Worm (Caenorhabditis elegans) whole organism, L1 larva: Measurements from ENCODE around the gene wago-5.
A peak's percentile ranks its signal among the peaks of the same experiment; 100 is the strongest.

Experiments
- C04F5.9 ChIP-seq: sonication (generic microtip); optimal IDR thresholded peaks from 2 replicates; lab custom pipeline; 2016; ENCODE audit warnings: missing genetic modification characterization, missing compliant biosample characterization
- C16A3.4 ChIP-seq: fragments of 150-350 bp; optimal IDR thresholded peaks from 2 replicates; lab custom pipeline; 2014; ENCODE audit warnings: missing biosample characterization, missing genetic modification characterization
- F16B12.6 ChIP-seq: fragments of 150-350 bp; optimal IDR thresholded peaks from 2 replicates; lab custom pipeline; 2014; ENCODE audit warnings: missing biosample characterization, missing genetic modification characterization
- Y116A8C.19 ChIP-seq: sonication (generic microtip); optimal IDR thresholded peaks from 2 replicates; lab custom pipeline; 2016; ENCODE audit warnings: missing compliant biosample characterization, missing genetic modification characterization, borderline replicate concordance
- alr-1 ChIP-seq: fragments of 200-800 bp; sonication (Bioruptor generic); optimal IDR thresholded peaks from 2 replicates; lab custom pipeline; 2018; ENCODE audit warnings: borderline replicate concordance, mild to moderate bottlenecking, missing genetic modification characterization, missing compliant biosample characterization
- ama-1 ChIP-seq: fragments of 150-350 bp; optimal IDR thresholded peaks from 2 replicates; lab custom pipeline; 2014
- dsc-1 ChIP-seq: sonication (generic microtip); optimal IDR thresholded peaks from 2 replicates; lab custom pipeline; 2016; ENCODE audit warnings: mild to moderate bottlenecking, missing genetic modification characterization, missing compliant biosample characterization
- efl-1 ChIP-seq, 4 experiments: fragments of 150-350 bp; optimal IDR thresholded peaks in 3 of 4; peaks in 1 of 4; 1 replicate in 1 of 4; 2 replicates in 3 of 4; lab custom pipeline; 2014; ENCODE audit warnings: missing biosample characterization in 2 of 4, missing genetic modification characterization in 2 of 4, missing genetic modification reagents in 2 of 4
- elt-3 ChIP-seq, 6 experiments: fragments of 150-350 bp in 1 of 6; sonication (generic microtip); optimal IDR thresholded peaks; 2 replicates each; lab custom pipeline; 2017 to 2018; ENCODE audit warnings: missing biosample characterization in 6 of 6, missing genetic modification characterization in 6 of 6, inconsistent platforms in 1 of 6
- fkh-10 ChIP-seq: sonication (generic microtip); optimal IDR thresholded peaks from 2 replicates; lab custom pipeline; 2017; ENCODE audit warnings: missing biosample characterization, missing genetic modification reagents, missing genetic modification characterization
- fkh-8 ChIP-seq: sonication (generic microtip); optimal IDR thresholded peaks from 2 replicates; lab custom pipeline; 2016; ENCODE audit warnings: mild to moderate bottlenecking, missing genetic modification characterization, missing compliant biosample characterization
- fos-1 ChIP-seq: fragments of 150-350 bp; optimal IDR thresholded peaks from 2 replicates; lab custom pipeline; 2014; ENCODE audit warnings: missing biosample characterization, missing genetic modification characterization
- grh-1 ChIP-seq: fragments of 200-800 bp; sonication (Bioruptor generic); IDR thresholded peaks from 2 replicates; pipeline ENCODE4 v1.3.6; 2022; ENCODE audit warnings: missing genetic modification reagents, missing genetic modification characterization, missing compliant biosample characterization
- hlh-17 ChIP-seq: fragments of 200-800 bp; sonication (Bioruptor generic); optimal IDR thresholded peaks from 2 replicates; lab custom pipeline; 2018; ENCODE audit warnings: missing genetic modification characterization, mild to moderate bottlenecking, missing compliant biosample characterization, moderate library complexity, borderline replicate concordance
- hlh-4 ChIP-seq: sonication (generic microtip); optimal IDR thresholded peaks from 2 replicates; lab custom pipeline; 2016; ENCODE audit warnings: mild to moderate bottlenecking, missing genetic modification characterization, missing compliant biosample characterization
- isw-1 ChIP-seq: fragments of 200-800 bp; sonication (Bioruptor generic); IDR thresholded peaks from 2 replicates; pipeline ENCODE4 v1.3.6; 2022; ENCODE audit warnings: missing genetic modification characterization, missing compliant biosample characterization
- lin-14 ChIP-seq: fragments of 200-800 bp; sonication (Bioruptor generic); optimal IDR thresholded peaks from 2 replicates; lab custom pipeline; 2018; ENCODE audit warnings: mild to moderate bottlenecking, missing genetic modification characterization, moderate library complexity, missing compliant biosample characterization
- lin-35 ChIP-seq, 2 experiments: fragments of 150-350 bp; optimal IDR thresholded peaks; 2 replicates each; lab custom pipeline; 2014; ENCODE audit warnings: missing biosample characterization in 2 of 2, missing genetic modification characterization in 2 of 2, missing genetic modification reagents in 2 of 2
- lin-39 ChIP-seq: fragments of 150-350 bp; optimal IDR thresholded peaks from 2 replicates; lab custom pipeline; 2014; ENCODE audit warnings: missing biosample characterization, missing genetic modification reagents, missing genetic modification characterization
- mdl-1 ChIP-seq, 2 experiments: fragments of 150-350 bp; optimal IDR thresholded peaks; 2 replicates each; lab custom pipeline; 2014 to 2017; ENCODE audit warnings: missing biosample characterization in 2 of 2, missing genetic modification characterization in 2 of 2, inconsistent platforms in 1 of 2
- mef-2 ChIP-seq: fragments of 150-350 bp; optimal IDR thresholded peaks from 2 replicates; lab custom pipeline; 2014; ENCODE audit warnings: missing biosample characterization, missing genetic modification characterization
- nhr-12 ChIP-seq: sonication (generic microtip); optimal IDR thresholded peaks from 2 replicates; lab custom pipeline; 2017; ENCODE audit warnings: missing biosample characterization, missing genetic modification characterization
- nhr-71 ChIP-seq: sonication (generic microtip); optimal IDR thresholded peaks from 2 replicates; lab custom pipeline; 2016; ENCODE audit warnings: mild to moderate bottlenecking, missing genetic modification characterization, moderate library complexity, missing compliant biosample characterization
- nhr-76 ChIP-seq: sonication (generic microtip); optimal IDR thresholded peaks from 2 replicates; lab custom pipeline; 2017; ENCODE audit warnings: missing biosample characterization, missing genetic modification characterization
- pag-3 ChIP-seq: sonication (generic microtip); optimal IDR thresholded peaks from 2 replicates; lab custom pipeline; 2017; ENCODE audit warnings: missing genetic modification characterization, mild to moderate bottlenecking, missing compliant biosample characterization, antibody characterized with exemption, borderline replicate concordance; ENCODE audit not compliant: insufficient read depth
- pax-3 ChIP-seq: fragments of 200-800 bp; sonication (Bioruptor generic); optimal IDR thresholded peaks from 2 replicates; lab custom pipeline; 2018; ENCODE audit warnings: mild to moderate bottlenecking, missing genetic modification characterization, moderate library complexity, missing compliant biosample characterization
- pqm-1 ChIP-seq: sonication (generic microtip); optimal IDR thresholded peaks from 3 replicates; lab custom pipeline; 2017; ENCODE audit warnings: missing biosample characterization, missing genetic modification characterization
- rnt-1 ChIP-seq: sonication (generic microtip); optimal IDR thresholded peaks from 2 replicates; lab custom pipeline; 2016; ENCODE audit warnings: mild to moderate bottlenecking, missing genetic modification characterization, moderate library complexity, missing compliant biosample characterization
- snu-23 ChIP-seq: sonication (generic microtip); optimal IDR thresholded peaks from 2 replicates; lab custom pipeline; 2016; ENCODE audit warnings: missing genetic modification characterization, missing compliant biosample characterization
- sox-4 ChIP-seq: sonication (generic microtip); optimal IDR thresholded peaks from 2 replicates; lab custom pipeline; 2016; ENCODE audit warnings: missing genetic modification characterization, missing compliant biosample characterization
- swsn-7 ChIP-seq: sonication (generic microtip); optimal IDR thresholded peaks from 2 replicates; lab custom pipeline; 2016; ENCODE audit warnings: missing genetic modification characterization, missing compliant biosample characterization
- tlp-1 ChIP-seq: fragments of 150-350 bp; optimal IDR thresholded peaks from 2 replicates; lab custom pipeline; 2014; ENCODE audit warnings: missing biosample characterization, missing genetic modification characterization
- unc-86 ChIP-seq: sonication (generic microtip); optimal IDR thresholded peaks from 2 replicates; lab custom pipeline; 2016; ENCODE audit warnings: missing genetic modification characterization, missing compliant biosample characterization
- xbp-1 ChIP-seq: sonication (generic microtip); optimal IDR thresholded peaks from 2 replicates; lab custom pipeline; 2016; ENCODE audit warnings: missing genetic modification characterization, missing compliant biosample characterization
- zag-1 ChIP-seq: fragments of 150-350 bp; optimal IDR thresholded peaks from 2 replicates; lab custom pipeline; 2014; ENCODE audit warnings: missing biosample characterization, missing genetic modification characterization
- ztf-11 ChIP-seq, 2 experiments: sonication (generic microtip); optimal IDR thresholded peaks; 2 replicates each; lab custom pipeline; 2016 to 2017; ENCODE audit warnings: missing genetic modification characterization in 2 of 2, missing biosample characterization in 1 of 2, missing compliant biosample characterization in 1 of 2

wago-5 gene

ce11 chrII:5779866-5780265, 35.4 kb downstream of the wago-5 start (continued):
- TF ChIP-seq elt-3 (tag; optimal IDR thresholded peaks at IDR 0.05; lab: Kevin White, UChicago) (no peak), fos-1 (peak; percentile 34), isw-1 (GFP tag; lab: Robert Waterston, UW) (0 out of 2 replicates have a peak, but pooled peaks have one; percentile 4), hlh-17 (GFP tag; lab: Kevin White, UChicago) (no peak), efl-1 (optimal IDR thresholded peaks at IDR 0.05; lab: Kevin White, UChicago) (peak; percentile 10 to 44), efl-1 (GFP tag; optimal IDR thresholded peaks at IDR 0.05 in 1 of 2; lab: Kevin White, UChicago) (no peak)

- TF ChIP-seq unc-86, result no peak
- no peak for TF ChIP-seq sox-4 (tag; lab: Kevin White, UChicago)
- TF ChIP-seq pax-3 (tag; lab: Kevin White, UChicago), result no peak
- TF ChIP-seq xbp-1 (tag; lab: Kevin White, UChicago), result no peak
- no peak for TF ChIP-seq swsn-7
- TF ChIP-seq zag-1, result no peak
- no peak for TF ChIP-seq pqm-1
- no peak for TF ChIP-seq tlp-1 (tag; lab: Kevin White, UChicago)
- no peak for TF ChIP-seq lin-14 (GFP tag; lab: Kevin White, UChicago)
- no peak for TF ChIP-seq mdl-1 (tag; optimal IDR thresholded peaks at IDR 0.05; lab: Kevin White, UChicago)
- no peak for TF ChIP-seq dsc-1
- TF ChIP-seq Y116A8C.19 (tag; lab: Kevin White, UChicago), result no peak
- no peak for TF ChIP-seq pag-3 (tag; lab: Kevin White, UChicago)
- no peak for TF ChIP-seq C16A3.4 (tag; lab: Kevin White, UChicago)
- no peak for TF ChIP-seq nhr-76 (tag; lab: Kevin White, UChicago)
- no peak for TF ChIP-seq ztf-11 (tag; optimal IDR thresholded peaks at IDR 0.05; lab: Kevin White, UChicago)
- no peak for TF ChIP-seq nhr-71 (tag; lab: Kevin White, UChicago)
- TF ChIP-seq mef-2 (tag; lab: Kevin White, UChicago), result no peak
Measured at ce11 chrII:5777372-5777771, 37.9 kb downstream of the wago-5 start.

DNA sequence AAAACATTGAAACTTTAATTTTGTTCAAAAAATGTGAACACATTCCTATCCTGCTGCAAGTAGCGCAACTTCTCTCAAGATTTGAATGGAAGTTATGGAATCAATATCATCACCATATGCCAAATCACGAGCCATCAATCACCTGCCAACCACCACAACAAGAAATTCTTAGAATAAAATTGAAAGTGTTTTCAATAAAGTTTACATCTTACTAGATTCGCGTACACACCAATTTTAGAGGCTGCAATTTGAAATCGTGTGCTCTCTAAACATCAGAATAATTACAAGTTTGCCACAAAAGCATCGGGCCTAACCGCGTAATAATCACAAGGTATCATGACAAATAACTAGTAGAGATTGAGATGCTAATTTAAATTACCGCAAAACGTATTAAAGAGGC, 40.4 kb downstream of the wago-5 start:
- no peak for TF ChIP-seq snu-23 (GFP tag; lab: Kevin White, UChicago)
- no peak for TF ChIP-seq lin-39
- no peak for TF ChIP-seq unc-86
- peak; percentile 21 for TF ChIP-seq nhr-71 (tag; lab: Kevin White, UChicago)
- no peak for TF ChIP-seq lin-14 (GFP tag; lab: Kevin White, UChicago)
- no peak for TF ChIP-seq lin-35 (GFP tag; optimal IDR thresholded peaks at IDR 0.05; lab: Kevin White, UChicago)
- TF ChIP-seq nhr-12 (tag; lab: Kevin White, UChicago), result no peak
- no peak for TF ChIP-seq rnt-1 (tag; lab: Kevin White, UChicago)
- TF ChIP-seq Y116A8C.19 (tag; lab: Kevin White, UChicago), result no peak
- peak; percentile 62 for TF ChIP-seq pax-3 (tag; lab: Kevin White, UChicago)
- TF ChIP-seq alr-1 (tag; lab: Kevin White, UChicago), result no peak
- TF ChIP-seq C04F5.9 (tag; lab: Kevin White, UChicago), result no peak
- no peak for TF ChIP-seq C16A3.4 (tag; lab: Kevin White, UChicago)
- no peak for TF ChIP-seq grh-1 (GFP tag; lab: Robert Waterston, UW)
- no peak for TF ChIP-seq sox-4 (tag; lab: Kevin White, UChicago)
- no peak for TF ChIP-seq ama-1 (lab: Kevin White, UChicago)
- no peak for TF ChIP-seq hlh-17 (GFP tag; lab: Kevin White, UChicago)
- TF ChIP-seq fkh-8 (tag; lab: Kevin White, UChicago), result peak; percentile 53
- TF ChIP-seq swsn-7, result no peak
- no peak for TF ChIP-seq hlh-4 (tag; lab: Kevin White, UChicago)
- TF ChIP-seq fkh-10 (GFP tag; lab: Kevin White, UChicago), result no peak

- TF ChIP-seq lin-35 (GFP tag; optimal IDR thresholded peaks at IDR 0.05; lab: Kevin White, UChicago) (no peak), F16B12.6 (tag; lab: Kevin White, UChicago) (no peak), sox-4 (tag; lab: Kevin White, UChicago) (no peak), dsc-1 (no peak)
- TF ChIP-seq, all 84 proteins: peak for 0
Measured at ce11 chrII:5774120-5774519, 41.2 kb downstream of the wago-5 start, which contains the start of the genes dmd-5 and F10C1.1. Gene dmd-5 (minus strand): TSS chrII:5774220. Gene F10C1.1 (plus strand): TSS chrII:5774229.
